Worm (Caenorhabditis elegans): Measurements from ENCODE around the gene F22B5.5.
A peak's percentile ranks its signal among the peaks of the same experiment; 100 is the strongest.
"Not testable (repeated sequence)": the region's sequence is repeated elsewhere in the genome, so short reads cannot be mapped to it uniquely, and the experiment has no call there.

The F22B5.5 gene

ce11 chrII:8435005-8435404 is 19.4 kb downstream of the F22B5.5 start, which contains the start of gene acp-4:
TSS of gene acp-4 (minus strand) at chrII:8435105.
- TF ChIP-seq lin-39 (tag; optimal IDR thresholded peaks at IDR 0.05) (no peak), ceh-16 (tag; optimal IDR thresholded peaks at IDR 0.05) (no peak), unc-62 (GFP tag; optimal IDR thresholded peaks at IDR 0.05) (no peak), nhr-23 (tag; optimal IDR thresholded peaks at IDR 0.05) (no peak), mab-5 (tag; optimal IDR thresholded peaks at IDR 0.05) (no peak), mbf-1 (tag; optimal IDR thresholded peaks at IDR 0.05) (no peak), alr-1 (tag; optimal IDR thresholded peaks at IDR 0.05) (no peak)

ce11 chrII:8431954-8432353 is 22.5 kb downstream of the F22B5.5 start, which contains the start of gene acp-2:
TSS of gene acp-2 (minus strand) at chrII:8432054.
- no peak for TF ChIP-seq elt-1 (tag; optimal IDR thresholded peaks at IDR 0.05)

- TF ChIP-seq nhr-12 (tag; optimal IDR thresholded peaks at IDR 0.05) (no peak), peb-1 (tag; optimal IDR thresholded peaks at IDR 0.05) (no peak), nhr-129 (tag; optimal IDR thresholded peaks at IDR 0.05) (peak; percentile 37), unc-62 (GFP tag; optimal IDR thresholded peaks at IDR 0.05) (no peak), sma-3 (GFP tag; optimal IDR thresholded peaks at IDR 0.05) (peak; percentile 1), crh-2 (tag; optimal IDR thresholded peaks at IDR 0.05) (peak; percentile 39), C34F6.9 (tag; optimal IDR thresholded peaks at IDR 0.05) (peak; percentile 26), Y55F3AM.14 (GFP tag; optimal IDR thresholded peaks at IDR 0.05) (no peak), unc-55 (GFP tag; optimal IDR thresholded peaks at IDR 0.05) (peak; percentile 45), mdl-1 (tag; optimal IDR thresholded peaks at IDR 0.05) (no peak), lsy-2 (tag; optimal IDR thresholded peaks at IDR 0.05) (peak in 1 of 2 experiments; percentile 60), ama-1 (optimal IDR thresholded peaks at IDR 0.05) (no peak), gmeb-1 (tag; optimal IDR thresholded peaks at IDR 0.05) (no peak), unc-39 (tag; optimal IDR thresholded peaks at IDR 0.05) (no peak), ztf-11 (tag; optimal IDR thresholded peaks at IDR 0.05) (no peak), elt-3 (tag; optimal IDR thresholded peaks at IDR 0.05) (no peak), snpc-4 (tag; optimal IDR thresholded peaks at IDR 0.05) (no peak)
Observed at ce11 chrII:8428947-8429919, 25.2 kb downstream of the F22B5.5 start.

- TF ChIP-seq unc-39 (tag; optimal IDR thresholded peaks at IDR 0.05) (no peak), nhr-12 (tag; optimal IDR thresholded peaks at IDR 0.05) (no peak), nhr-21 (tag; optimal IDR thresholded peaks at IDR 0.05) (no peak), ztf-11 (tag; optimal IDR thresholded peaks at IDR 0.05) (no peak), ztf-1 (GFP tag; conservative IDR thresholded peaks at IDR 0.05) (no peak), blmp-1 (tag; optimal IDR thresholded peaks at IDR 0.05; ENCODE audit: insufficient read depth) (no peak), alr-1 (tag; optimal IDR thresholded peaks at IDR 0.05) (no peak), unc-55 (GFP tag; optimal IDR thresholded peaks at IDR 0.05) (no peak), zag-1 (tag; optimal IDR thresholded peaks at IDR 0.05) (no peak)
Observed at ce11 chrII:8428758-8428946, 25.8 kb downstream of the F22B5.5 start, which contains the start of gene F14E5.2. TSS of gene F14E5.2 (minus strand) at chrII:8428858.

- TF ChIP-seq lin-39 (tag; optimal IDR thresholded peaks at IDR 0.05) = no peak
- TF ChIP-seq nhr-25 (tag; optimal IDR thresholded peaks at IDR 0.05) = peak; percentile 85
- peak; percentile 85 for TF ChIP-seq nhr-12 (tag; optimal IDR thresholded peaks at IDR 0.05)
- TF ChIP-seq ztf-4 (tag; optimal IDR thresholded peaks at IDR 0.05) = no peak
Observed at ce11 chrII:8420775-8421388, 33.5 kb downstream of the F22B5.5 start.

- not testable (repeated sequence) for TF ChIP-seq lin-11, nhr-6, gmeb-1 (tag; optimal IDR thresholded peaks at IDR 0.05)
Observed at ce11 chrII:8419798-8420197, 34.6 kb downstream of the F22B5.5 start, which contains the start of gene F14E5.8. TSS of gene F14E5.8 (plus strand) at chrII:8420098.

Data from whole organism, L2 larva.